Fruit fly (Drosophila melanogaster): Measurements from ENCODE around the gene CG7484.

- TF ChIP-seq usp (GFP tag; optimal IDR thresholded peaks at IDR 0.05), result no peak
- TF ChIP-seq pan (optimal IDR thresholded peaks at IDR 0.05), result no peak
- TF ChIP-seq EcR (GFP tag; optimal IDR thresholded peaks at IDR 0.05), result no peak
- TF ChIP-seq psq (optimal IDR thresholded peaks at IDR 0.05), result no peak
- TF ChIP-seq CG8478 (optimal IDR thresholded peaks at IDR 0.05), result no peak
- TF ChIP-seq Dll (optimal IDR thresholded peaks at IDR 0.05), result no peak
Observed at dm6 chr3L:17642017-17642416, 12.4 kb upstream of the CG7484 start.
